Worm (Caenorhabditis elegans) whole organism, L1 larva: ENCODE data around the gene W03A5.6.

ENCODE experiments used
- nhr-77 ChIP-seq: fragments of 150-350 bp; optimal IDR thresholded peaks from 2 replicates; lab custom pipeline; 2014; ENCODE audit warnings: missing biosample characterization, missing genetic modification characterization
- pag-3 ChIP-seq: sonication (generic microtip); optimal IDR thresholded peaks from 2 replicates; lab custom pipeline; 2017; ENCODE audit warnings: missing genetic modification characterization, mild to moderate bottlenecking, missing compliant biosample characterization, antibody characterized with exemption, borderline replicate concordance; ENCODE audit not compliant: insufficient read depth

- TF ChIP-seq pag-3 (tag; lab: Kevin White, UChicago) (no peak), nhr-77 (tag; lab: Kevin White, UChicago) (no peak)
Measured at ce11 chrIII:5436306-5436705, 4.1 kb downstream of the W03A5.6 start.
